Worm (Caenorhabditis elegans): ENCODE results near the gene acr-18.

The acr-18 gene

DNA sequence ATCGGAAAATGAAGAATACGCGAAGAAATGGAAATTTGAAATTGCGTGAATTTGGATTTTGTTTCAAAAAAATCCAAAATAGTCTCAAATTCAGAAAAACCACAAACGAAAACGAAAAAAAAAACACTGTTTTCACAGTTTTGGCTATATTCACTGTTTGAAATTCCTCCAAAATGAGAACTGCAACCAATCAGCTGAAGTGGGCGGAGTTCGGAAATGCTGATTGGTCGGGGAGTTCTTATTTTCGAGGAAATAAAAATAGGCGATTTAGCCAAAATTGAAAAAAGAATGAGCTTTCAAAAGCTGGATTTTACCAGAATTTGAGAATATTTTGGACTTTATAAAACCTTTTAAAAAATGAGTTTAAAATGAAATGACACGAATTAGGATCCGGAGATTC lies 14.0 kb downstream of the acr-18 start, which contains the start of gene glb-14:
TSS of gene glb-14 (minus strand) at position 97 of the 400 bp plus-strand sequence.
- TF ChIP-seq pes-1 (GFP tag; IDR thresholded peaks at IDR 0.05) (no peak), hnd-1 (tag; optimal IDR thresholded peaks at IDR 0.05) (no peak), ama-1 (optimal IDR thresholded peaks at IDR 0.05) (no peak), B0310.2 (tag; optimal IDR thresholded peaks at IDR 0.05) (no peak)

DNA sequence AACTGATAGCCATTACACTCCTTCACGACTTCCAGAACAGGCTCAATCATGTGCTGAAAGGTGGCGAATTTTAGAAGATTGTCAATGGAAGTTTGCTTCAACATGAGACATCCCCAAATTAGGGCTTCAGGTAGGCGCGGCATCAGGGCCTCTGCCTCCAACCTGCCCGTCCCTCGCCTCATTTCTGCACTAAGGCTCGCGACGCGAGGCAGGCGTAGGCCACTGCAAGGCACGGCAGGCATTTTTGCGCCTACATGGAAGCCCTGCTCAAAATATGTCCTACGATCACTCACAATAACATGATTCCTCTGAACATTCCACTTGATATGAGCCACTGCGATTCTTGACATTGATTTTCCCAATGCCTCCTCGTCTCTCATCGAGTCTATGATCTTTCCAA lies 15.7 kb downstream of the acr-18 start:
- TF ChIP-seq pes-1 (GFP tag; IDR thresholded peaks at IDR 0.05), result no peak
- no peak for TF ChIP-seq ama-1 (optimal IDR thresholded peaks at IDR 0.05)
- TF ChIP-seq tra-4 (tag; optimal IDR thresholded peaks at IDR 0.05), result no peak
- TF ChIP-seq ceh-36 (tag; optimal IDR thresholded peaks at IDR 0.05), result no peak

ce11 chrV:15537923-15538322 lies 21.0 kb downstream of the acr-18 start, which contains the start of gene prde-1:
Gene prde-1, plus strand, starts transcription at chrV:15538244.
- TF ChIP-seq hnd-1 (tag; optimal IDR thresholded peaks at IDR 0.05) (no peak), pes-1 (GFP tag; IDR thresholded peaks at IDR 0.05) (no peak), flt-1 (GFP tag; IDR thresholded peaks at IDR 0.05) (no peak), ama-1 (optimal IDR thresholded peaks at IDR 0.05) (no peak), sea-1 (GFP tag; conservative IDR thresholded peaks at IDR 0.05) (no peak), ceh-36 (tag; optimal IDR thresholded peaks at IDR 0.05) (no peak), aly-1 (tag; optimal IDR thresholded peaks at IDR 0.05) (no peak), hmbx-1 (tag; optimal IDR thresholded peaks at IDR 0.05) (no peak), ceh-13 (GFP tag; optimal IDR thresholded peaks at IDR 0.05) (no peak), tbx-37 (GFP tag; conservative IDR thresholded peaks at IDR 0.05) (no peak), scrt-1 (GFP tag; IDR thresholded peaks at IDR 0.05) (no peak), B0310.2 (tag; optimal IDR thresholded peaks at IDR 0.05) (no peak), ets-7 (tag; optimal IDR thresholded peaks at IDR 0.05) (no peak), hmg-4 (GFP tag; optimal IDR thresholded peaks at IDR 0.05) (no peak), tbx-11 (GFP tag; IDR thresholded peaks at IDR 0.05) (no peak), tra-4 (tag; optimal IDR thresholded peaks at IDR 0.05) (no peak), F13C5.2 (tag; optimal IDR thresholded peaks at IDR 0.05) (no peak)

ce11 chrV:15536320-15536719 lies 22.6 kb downstream of the acr-18 start, which contains the start of gene F21A3.4:
Gene F21A3.4, plus strand, starts transcription at chrV:15536620.
- TF ChIP-seq F13C5.2 (tag; optimal IDR thresholded peaks at IDR 0.05), result no peak
- no peak for TF ChIP-seq aly-1 (tag; optimal IDR thresholded peaks at IDR 0.05)
- TF ChIP-seq tra-4 (tag; optimal IDR thresholded peaks at IDR 0.05), result no peak
- no peak for TF ChIP-seq flt-1 (GFP tag; IDR thresholded peaks at IDR 0.05)
- no peak for TF ChIP-seq tbx-11 (GFP tag; IDR thresholded peaks at IDR 0.05)
- TF ChIP-seq hmg-4 (GFP tag; optimal IDR thresholded peaks at IDR 0.05), result no peak

- no peak for TF ChIP-seq F13C5.2 (tag; optimal IDR thresholded peaks at IDR 0.05)
- TF ChIP-seq ama-1 (optimal IDR thresholded peaks at IDR 0.05), result no peak
- TF ChIP-seq flt-1 (GFP tag; IDR thresholded peaks at IDR 0.05), result no peak
- TF ChIP-seq tbx-11 (GFP tag; IDR thresholded peaks at IDR 0.05), result no peak
- no peak for TF ChIP-seq ceh-13 (GFP tag; optimal IDR thresholded peaks at IDR 0.05)
- no peak for TF ChIP-seq aly-1 (tag; optimal IDR thresholded peaks at IDR 0.05)
- no peak for TF ChIP-seq tbx-37 (GFP tag; conservative IDR thresholded peaks at IDR 0.05)
- no peak for TF ChIP-seq B0310.2 (tag; optimal IDR thresholded peaks at IDR 0.05)
- no peak for TF ChIP-seq hmbx-1 (tag; optimal IDR thresholded peaks at IDR 0.05)
- TF ChIP-seq ceh-36 (tag; optimal IDR thresholded peaks at IDR 0.05), result no peak
- TF ChIP-seq tra-4 (tag; optimal IDR thresholded peaks at IDR 0.05), result no peak
- TF ChIP-seq pes-1 (GFP tag; IDR thresholded peaks at IDR 0.05), result no peak
- TF ChIP-seq hnd-1 (tag; optimal IDR thresholded peaks at IDR 0.05), result no peak
- TF ChIP-seq ets-7 (tag; optimal IDR thresholded peaks at IDR 0.05), result no peak
- no peak for TF ChIP-seq sea-1 (GFP tag; conservative IDR thresholded peaks at IDR 0.05)
- TF ChIP-seq scrt-1 (GFP tag; IDR thresholded peaks at IDR 0.05), result no peak
- TF ChIP-seq hmg-4 (GFP tag; optimal IDR thresholded peaks at IDR 0.05), result no peak
Measured at ce11 chrV:15533864-15534263, 25.1 kb downstream of the acr-18 start, which contains the start of gene F21A3.2. Gene F21A3.2, minus strand, starts transcription at chrV:15533964.

DNA sequence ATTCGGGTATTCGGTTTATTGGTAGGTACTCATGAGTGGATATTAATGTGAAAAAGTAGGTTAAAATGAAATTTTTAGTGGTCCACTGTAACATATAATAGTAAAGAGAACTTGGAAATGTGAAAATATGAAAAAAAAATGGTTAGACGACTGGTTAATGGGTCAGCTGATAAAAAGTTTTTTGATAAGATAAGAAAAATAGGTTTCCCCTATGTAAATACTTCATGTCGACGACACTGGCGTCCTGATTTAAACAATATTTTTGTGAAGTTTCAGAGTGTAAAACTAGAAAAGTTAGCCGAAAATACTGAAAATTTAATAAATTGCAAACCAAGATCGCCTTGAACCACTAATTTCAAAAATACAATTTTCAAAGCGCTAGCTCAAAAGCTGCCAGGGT lies 25.9 kb downstream of the acr-18 start, which contains the start of gene F21A3.11:
TSS of gene F21A3.11 (minus strand) at position 117 of the 400 bp plus-strand sequence.
- TF ChIP-seq ets-7 (tag; optimal IDR thresholded peaks at IDR 0.05) (no peak), tbx-37 (GFP tag; conservative IDR thresholded peaks at IDR 0.05) (no peak), F13C5.2 (tag; optimal IDR thresholded peaks at IDR 0.05) (no peak), B0310.2 (tag; optimal IDR thresholded peaks at IDR 0.05) (no peak), tra-4 (tag; optimal IDR thresholded peaks at IDR 0.05) (no peak), ceh-13 (GFP tag; optimal IDR thresholded peaks at IDR 0.05) (no peak), sea-1 (GFP tag; conservative IDR thresholded peaks at IDR 0.05) (no peak), ceh-36 (tag; optimal IDR thresholded peaks at IDR 0.05) (no peak), ama-1 (optimal IDR thresholded peaks at IDR 0.05) (no peak), pes-1 (GFP tag; IDR thresholded peaks at IDR 0.05) (no peak), hmg-4 (GFP tag; optimal IDR thresholded peaks at IDR 0.05) (no peak), tbx-11 (GFP tag; IDR thresholded peaks at IDR 0.05) (no peak), scrt-1 (GFP tag; IDR thresholded peaks at IDR 0.05) (no peak), flt-1 (GFP tag; IDR thresholded peaks at IDR 0.05) (no peak)

- TF ChIP-seq sea-1 (GFP tag; conservative IDR thresholded peaks at IDR 0.05), result no peak
- TF ChIP-seq pes-1 (GFP tag; IDR thresholded peaks at IDR 0.05), result no peak
- no peak for TF ChIP-seq F13C5.2 (tag; optimal IDR thresholded peaks at IDR 0.05)
- TF ChIP-seq ets-7 (tag; optimal IDR thresholded peaks at IDR 0.05), result no peak
- no peak for TF ChIP-seq scrt-1 (GFP tag; IDR thresholded peaks at IDR 0.05)
- no peak for TF ChIP-seq tbx-37 (GFP tag; conservative IDR thresholded peaks at IDR 0.05)
- TF ChIP-seq aly-1 (tag; optimal IDR thresholded peaks at IDR 0.05), result no peak
Measured at ce11 chrV:15529069-15529468, 29.9 kb downstream of the acr-18 start, which contains the start of gene srh-276. Gene srh-276, plus strand, starts transcription at chrV:15529369.

- TF ChIP-seq hmg-4 (GFP tag; optimal IDR thresholded peaks at IDR 0.05) (no peak), B0310.2 (tag; optimal IDR thresholded peaks at IDR 0.05) (no peak), aly-1 (tag; optimal IDR thresholded peaks at IDR 0.05) (no peak)
Measured at ce11 chrV:15521920-15522319, 37.0 kb downstream of the acr-18 start, which contains the start of gene lgc-31. Gene lgc-31, minus strand, starts transcription at chrV:15522020.

All from whole organism, early embryonic.